Fruit fly (Drosophila melanogaster) whole organism, embryonic: Measurements from ENCODE around the gene Decay.

ENCODE experiments used
- CG10209 ChIP-seq: fragments of 200-800 bp; sonication (Bioruptor generic); optimal IDR thresholded peaks from 3 replicates; lab custom pipeline; 2017; ENCODE audit warnings: missing biosample characterization, mild to moderate bottlenecking, missing genetic modification characterization, missing genetic modification reagents
- CG10321 ChIP-seq: fragments of 200-800 bp; sonication (Bioruptor generic); IDR thresholded peaks from 2 replicates; pipeline ENCODE4 v1.3.6; 2022; ENCODE audit warnings: missing biosample characterization, missing genetic modification characterization
- CG11696 ChIP-seq: fragments of 200-800 bp; sonication (Bioruptor generic); IDR thresholded peaks from 2 replicates; pipeline ENCODE4 v1.3.6; 2022; ENCODE audit warnings: missing biosample characterization, missing genetic modification characterization
- CG12071 ChIP-seq: fragments of 200-800 bp; sonication (Bioruptor generic); optimal IDR thresholded peaks from 3 replicates; lab custom pipeline; 2018; ENCODE audit warnings: missing biosample characterization, mild to moderate bottlenecking, missing genetic modification characterization
- CG15479 ChIP-seq: fragments of 200-800 bp; sonication (Bioruptor generic); optimal IDR thresholded peaks from 3 replicates; lab custom pipeline; 2019; ENCODE audit warnings: missing biosample characterization, mild to moderate bottlenecking, missing genetic modification characterization, moderate library complexity
- CG18599 ChIP-seq: fragments of 200-800 bp; sonication (Bioruptor generic); optimal IDR thresholded peaks from 3 replicates; lab custom pipeline; 2017; ENCODE audit warnings: missing biosample characterization, missing genetic modification characterization, mild to moderate bottlenecking, moderate library complexity, missing genetic modification reagents
- CG18619 ChIP-seq: fragments of 200-800 bp; sonication (Bioruptor generic); optimal IDR thresholded peaks from 3 replicates; lab custom pipeline; 2017; ENCODE audit warnings: missing biosample characterization, mild to moderate bottlenecking, missing genetic modification characterization
- CG31224 ChIP-seq: fragments of 200-800 bp; sonication (Bioruptor generic); IDR thresholded peaks from 2 replicates; pipeline ENCODE4 v1.3.6; 2022; ENCODE audit warnings: missing biosample characterization, missing genetic modification characterization
- CG31441 ChIP-seq: fragments of 200-800 bp; sonication (Bioruptor generic); IDR thresholded peaks from 2 replicates; pipeline ENCODE4 v1.3.6; 2022; ENCODE audit warnings: missing biosample characterization, missing genetic modification characterization
- CG3163 ChIP-seq: fragments of 200-800 bp; sonication (Bioruptor generic); optimal IDR thresholded peaks from 3 replicates; lab custom pipeline; 2016; ENCODE audit warnings: missing biosample characterization, missing genetic modification characterization
- CG34376 ChIP-seq: fragments of 200-800 bp; sonication (Bioruptor generic); optimal IDR thresholded peaks from 2 replicates; lab custom pipeline; 2018; ENCODE audit warnings: missing biosample characterization, mild to moderate bottlenecking, missing genetic modification characterization
- CG4404 ChIP-seq: fragments of 200-800 bp; sonication (Bioruptor generic); IDR thresholded peaks from 2 replicates; pipeline ENCODE4 v1.3.6; 2022; ENCODE audit warnings: missing biosample characterization, missing genetic modification characterization
- CG4820 ChIP-seq: fragments of 200-800 bp; sonication (Bioruptor generic); optimal IDR thresholded peaks from 3 replicates; lab custom pipeline; 2016; ENCODE audit warnings: missing biosample characterization, missing genetic modification characterization
- CG5953 ChIP-seq: fragments of 200-800 bp; sonication (Bioruptor generic); IDR thresholded peaks from 2 replicates; pipeline ENCODE4 v1.3.6; 2022; ENCODE audit warnings: missing biosample characterization, missing genetic modification characterization
- CG9215 ChIP-seq: fragments of 200-800 bp; sonication (Bioruptor generic); IDR thresholded peaks from 2 replicates; pipeline ENCODE4 v1.3.6; 2022; ENCODE audit warnings: missing biosample characterization, missing genetic modification characterization
- CG9876 ChIP-seq: fragments of 200-800 bp; sonication (Bioruptor generic); optimal IDR thresholded peaks from 2 replicates; lab custom pipeline; 2016; ENCODE audit warnings: missing biosample characterization, missing genetic modification characterization
- Dip2 ChIP-seq: fragments of 200-800 bp; sonication (Bioruptor generic); IDR thresholded peaks from 2 replicates; pipeline ENCODE4 v1.3.6; 2022; ENCODE audit warnings: missing biosample characterization, missing genetic modification characterization
- Hand ChIP-seq: fragments of 200-800 bp; sonication (Bioruptor generic); optimal IDR thresholded peaks from 2 replicates; lab custom pipeline; 2017; ENCODE audit warnings: mild to moderate bottlenecking, missing biosample characterization, missing genetic modification reagents, missing genetic modification characterization
- Hr39 ChIP-seq: fragments of >200 bp; optimal IDR thresholded peaks from 2 replicates; lab custom pipeline; 2017
- Max ChIP-seq: fragments of 200-800 bp; sonication (Bioruptor generic); optimal IDR thresholded peaks from 2 replicates; lab custom pipeline; 2016; ENCODE audit warnings: missing biosample characterization, mild to moderate bottlenecking, missing genetic modification characterization
- Neu2 ChIP-seq: fragments of 200-800 bp; sonication (Bioruptor generic); optimal IDR thresholded peaks from 3 replicates; lab custom pipeline; 2016; ENCODE audit warnings: missing biosample characterization, missing genetic modification characterization, borderline replicate concordance
- Oaz ChIP-seq: fragments of 200-800 bp; sonication (Bioruptor generic); IDR thresholded peaks from 2 replicates; pipeline ENCODE4 v1.3.6; 2022; ENCODE audit warnings: missing biosample characterization, missing genetic modification characterization
- Optix ChIP-seq: fragments of 200-800 bp; sonication (Bioruptor generic); IDR thresholded peaks from 3 replicates; pipeline ENCODE4 v1.3.6; 2022; ENCODE audit warnings: missing biosample characterization, missing genetic modification characterization
- Taf1 ChIP-seq: fragments of 200-800 bp; sonication (Bioruptor generic); IDR thresholded peaks from 2 replicates; pipeline ENCODE4 v1.3.6; 2022; ENCODE audit warnings: missing biosample characterization, missing genetic modification characterization
- Xrp1 ChIP-seq: fragments of 200-800 bp; sonication (Bioruptor generic); IDR thresholded peaks from 2 replicates; pipeline ENCODE4 v1.3.6; 2022; ENCODE audit warnings: missing biosample characterization, missing genetic modification characterization
- ara ChIP-seq: fragments of 200-800 bp; sonication (Bioruptor generic); IDR thresholded peaks from 2 replicates; pipeline ENCODE4 v1.3.6; 2022; ENCODE audit warnings: missing biosample characterization, missing genetic modification characterization
- bcd ChIP-seq: fragments of 200-800 bp; sonication (Bioruptor generic); optimal IDR thresholded peaks from 2 replicates; lab custom pipeline; 2017; ENCODE audit warnings: missing biosample characterization, mild to moderate bottlenecking, missing genetic modification characterization
- cad ChIP-seq: fragments of >200 bp; optimal IDR thresholded peaks from 2 replicates; lab custom pipeline; 2017; ENCODE audit warnings: missing biosample characterization, missing genetic modification characterization
- cas ChIP-seq: fragments of 200-800 bp; sonication (Bioruptor generic); IDR thresholded peaks from 2 replicates; pipeline ENCODE4 v1.3.6; 2022; ENCODE audit warnings: missing biosample characterization, missing genetic modification characterization
- cwo ChIP-seq: fragments of 200-800 bp; sonication (Bioruptor generic); optimal IDR thresholded peaks from 3 replicates; lab custom pipeline; 2017; ENCODE audit warnings: missing biosample characterization, missing genetic modification characterization, mild to moderate bottlenecking, moderate library complexity, missing genetic modification reagents
- danr ChIP-seq: fragments of 200-800 bp; sonication (Bioruptor generic); IDR thresholded peaks from 2 replicates; pipeline ENCODE4 v1.3.6; 2022; ENCODE audit warnings: missing biosample characterization, missing genetic modification characterization
- eve ChIP-seq, 2 experiments: fragments of >200 bp; optimal IDR thresholded peaks; 2 replicates each; lab custom pipeline; 2017; ENCODE audit warnings: missing biosample characterization in 2 of 2, missing genetic modification characterization in 2 of 2
- eyg ChIP-seq: fragments of 200-800 bp; sonication (Bioruptor generic); optimal IDR thresholded peaks from 3 replicates; lab custom pipeline; 2016; ENCODE audit warnings: missing biosample characterization, missing genetic modification characterization
- gsb ChIP-seq: fragments of 200-800 bp; sonication (Bioruptor generic); IDR thresholded peaks from 2 replicates; pipeline ENCODE4 v1.3.6; 2022; ENCODE audit warnings: missing biosample characterization, missing genetic modification characterization
- inv ChIP-seq: fragments of 200-800 bp; sonication (Bioruptor generic); IDR thresholded peaks from 2 replicates; pipeline ENCODE4 v1.3.6; 2022; ENCODE audit warnings: missing biosample characterization, missing genetic modification characterization; ENCODE audit not compliant: partially characterized antibody
- jing ChIP-seq: fragments of 200-800 bp; sonication (Bioruptor generic); optimal IDR thresholded peaks from 2 replicates; lab custom pipeline; 2018; ENCODE audit warnings: missing biosample characterization, mild to moderate bottlenecking, missing genetic modification characterization
- kni ChIP-seq: fragments of 200-800 bp; sonication (Bioruptor generic); optimal IDR thresholded peaks from 3 replicates; lab custom pipeline; 2017; ENCODE audit warnings: mild to moderate bottlenecking, missing biosample characterization, missing genetic modification reagents, missing genetic modification characterization
- lab ChIP-seq: fragments of 200-800 bp; sonication (Bioruptor generic); optimal IDR thresholded peaks from 3 replicates; lab custom pipeline; 2017; ENCODE audit warnings: missing biosample characterization, missing genetic modification characterization, mild to moderate bottlenecking, moderate library complexity, missing genetic modification reagents
- otp ChIP-seq: fragments of 200-800 bp; sonication (Bioruptor generic); IDR thresholded peaks from 3 replicates; pipeline ENCODE4, ENCODE4 v1.3.6; 2022; ENCODE audit warnings: missing biosample characterization, missing genetic modification characterization
- pzg ChIP-seq: fragments of 200-800 bp; sonication (Bioruptor generic); optimal IDR thresholded peaks from 3 replicates; lab custom pipeline; 2018; ENCODE audit warnings: missing biosample characterization, mild to moderate bottlenecking, missing genetic modification characterization, moderate library complexity
- rib ChIP-seq: fragments of 200-800 bp; sonication (Bioruptor generic); IDR thresholded peaks from 2 replicates; pipeline ENCODE4 v1.3.6; 2022; ENCODE audit warnings: missing biosample characterization, missing genetic modification characterization
- schlank ChIP-seq: fragments of 200-800 bp; sonication (Bioruptor generic); optimal IDR thresholded peaks from 2 replicates; lab custom pipeline; 2018; ENCODE audit warnings: missing biosample characterization, mild to moderate bottlenecking, missing genetic modification characterization
- shn ChIP-seq: fragments of 200-800 bp; sonication (Bioruptor generic); optimal IDR thresholded peaks from 3 replicates; lab custom pipeline; 2016; ENCODE audit warnings: missing biosample characterization, missing genetic modification characterization
- sisA ChIP-seq: fragments of 200-800 bp; sonication (Bioruptor generic); IDR thresholded peaks from 2 replicates; pipeline ENCODE4 v1.3.6; 2022; ENCODE audit warnings: missing biosample characterization, missing genetic modification characterization
- tin ChIP-seq: fragments of 200-800 bp; sonication (Bioruptor generic); optimal IDR thresholded peaks from 3 replicates; lab custom pipeline; 2016; ENCODE audit warnings: missing biosample characterization, missing genetic modification characterization
- tio ChIP-seq: fragments of 200-800 bp; sonication (Bioruptor generic); optimal IDR thresholded peaks from 2 replicates; lab custom pipeline; 2017; ENCODE audit warnings: missing biosample characterization, missing genetic modification characterization, inconsistent platforms
- tll ChIP-seq, 2 experiments: fragments of 200-800 bp in 1 of 2; fragments of >200 bp in 1 of 2; sonication (Bioruptor generic) in 1 of 2; optimal IDR thresholded peaks; 2 replicates each; lab custom pipeline; 2017 to 2019; ENCODE audit warnings: missing biosample characterization in 2 of 2, missing genetic modification characterization in 2 of 2, mild to moderate bottlenecking in 1 of 2, moderate library complexity in 1 of 2
- ttk ChIP-seq: fragments of 200-800 bp; sonication (Bioruptor generic); IDR thresholded peaks from 2 replicates; pipeline ENCODE4 v2.1.2; 2022; ENCODE audit warnings: missing biosample characterization, missing genetic modification characterization
- twi ChIP-seq: fragments of 200-800 bp; optimal IDR thresholded peaks from 2 replicates; lab custom pipeline; 2019; ENCODE audit warnings: missing biosample characterization, mild to moderate bottlenecking, missing genetic modification characterization, moderate library complexity
- wdn ChIP-seq: fragments of 200-800 bp; sonication (Bioruptor generic); IDR thresholded peaks from 2 replicates; pipeline ENCODE4 v1.3.6; 2022; ENCODE audit warnings: missing biosample characterization, missing genetic modification characterization

Decay gene

dm6 chr3R:16449187-16449973 is 51.5 kb downstream of the Decay start (continued):
- TF ChIP-seq tll (GFP tag; optimal IDR thresholded peaks at IDR 0.05; lab: Kevin White, UChicago) (no peak), pzg (GFP tag; lab: Kevin White, UChicago) (no peak), CG5953 (GFP tag; lab: Robert Waterston, UW) (peak; percentile 92), CG3163 (GFP tag; lab: Kevin White, UChicago) (peak; percentile 64), gsb (GFP tag; lab: Robert Waterston, UW) (peak; percentile 75), lab (peak; percentile 85), CG12071 (GFP tag; lab: Kevin White, UChicago) (peak; percentile 87), Taf1 (GFP tag; lab: Robert Waterston, UW) (peak; percentile 74), CG18619 (GFP tag; lab: Kevin White, UChicago) (peak; percentile 89), Oaz (GFP tag; lab: Robert Waterston, UW) (0 out of 2 replicates have a peak, but pooled peaks have one; percentile 6), Neu2 (GFP tag; lab: Kevin White, UChicago) (peak; percentile 76), cwo (GFP tag; lab: Kevin White, UChicago) (peak; percentile 73), Optix (GFP tag; lab: Robert Waterston, UW) (peak; percentile 94), CG34376 (GFP tag; lab: Kevin White, UChicago) (no peak), CG11696 (GFP tag; lab: Robert Waterston, UW) (peak; percentile 77), CG9876 (peak; percentile 76), CG31441 (GFP tag; lab: Robert Waterston, UW) (peak; percentile 93), CG18599 (GFP tag; lab: Kevin White, UChicago) (peak; percentile 83), ttk (GFP tag; lab: Robert Waterston, UW) (peak; percentile 96), shn (GFP tag; lab: Kevin White, UChicago) (peak; percentile 82), Max (peak; percentile 88), ara (GFP tag; lab: Robert Waterston, UW) (peak; percentile 99), CG4820 (GFP tag; lab: Kevin White, UChicago) (peak; percentile 95), sisA (GFP tag; lab: Robert Waterston, UW) (peak; percentile 98), cas (GFP tag; lab: Robert Waterston, UW) (peak; percentile 75), jing (peak; percentile 93), CG10321 (peak; percentile 34; the same call in 1 of the 2 replicates), eve (GFP tag; optimal IDR thresholded peaks at IDR 0.05; lab: Kevin White, UChicago) (no peak), wdn (GFP tag; lab: Robert Waterston, UW) (peak; percentile 80), CG15479 (peak; percentile 3), schlank (tag; lab: Kevin White, UChicago) (peak; percentile 71), tin (GFP tag; lab: Kevin White, UChicago) (peak; percentile 96), cad (GFP tag; lab: Kevin White, UChicago) (no peak), bcd (GFP tag; lab: Kevin White, UChicago) (peak; percentile 85), CG31224 (GFP tag; lab: Robert Waterston, UW) (peak; percentile 85), danr (GFP tag; lab: Robert Waterston, UW) (0 out of 2 replicates have a peak, but pooled peaks have one; percentile 65), otp (peak; percentile 97), Hand (GFP tag; lab: Kevin White, UChicago) (no peak), CG10209 (GFP tag; lab: Kevin White, UChicago) (peak; percentile 90), twi (tag; lab: Kevin White, UChicago) (peak; percentile 93), kni (peak; percentile 93), tio (GFP tag; lab: Kevin White, UChicago) (no peak), CG4404 (peak; percentile 95), CG9215 (peak; percentile 87), eyg (GFP tag; lab: Kevin White, UChicago) (peak; percentile 82), Dip2 (peak; percentile 62), rib (peak; percentile 71), inv (peak; percentile 65; the same call in 1 of the 2 replicates), Hr39 (lab: Kevin White, UChicago) (no peak), Xrp1 (GFP tag; lab: Robert Waterston, UW) (peak; percentile 98)
